Worm (Caenorhabditis elegans) whole organism, mixed stage, embryonic: ENCODE measurements around the gene F42A9.11.

Experiments
- M03D4.4 ChIP-seq: sonication (generic microtip); optimal IDR thresholded peaks from 2 replicates; lab custom pipeline; 2017; ENCODE audit warnings: mild to moderate bottlenecking, missing genetic modification characterization, missing compliant biosample characterization
- blmp-1 ChIP-seq: fragments of 150-350 bp; optimal IDR thresholded peaks from 2 replicates; lab custom pipeline; 2014; ENCODE audit warnings: missing biosample characterization, missing genetic modification characterization
- ceh-39 ChIP-seq: fragments of 150-350 bp; optimal IDR thresholded peaks from 2 replicates; lab custom pipeline; 2014; ENCODE audit warnings: missing biosample characterization, missing genetic modification characterization
- ceh-83 ChIP-seq: fragments of 200-800 bp; sonication (Bioruptor generic); optimal IDR thresholded peaks from 2 replicates; lab custom pipeline; 2018; ENCODE audit warnings: mild to moderate bottlenecking, missing genetic modification characterization, missing compliant biosample characterization
- ces-1 ChIP-seq: fragments of 150-350 bp; optimal IDR thresholded peaks from 2 replicates; lab custom pipeline; 2014; ENCODE audit warnings: missing biosample characterization, missing genetic modification reagents, missing genetic modification characterization
- cnd-1 ChIP-seq: fragments of 200-800 bp; sonication (Bioruptor generic); optimal IDR thresholded peaks from 2 replicates; lab custom pipeline; 2018; ENCODE audit warnings: mild to moderate bottlenecking, missing genetic modification characterization, missing compliant biosample characterization
- drap-1 ChIP-seq: fragments of 200-800 bp; sonication (Bioruptor generic); optimal IDR thresholded peaks from 3 replicates; lab custom pipeline; 2018; ENCODE audit warnings: mild to moderate bottlenecking, missing genetic modification characterization, missing compliant biosample characterization
- elt-1 ChIP-seq: sonication (generic microtip); optimal IDR thresholded peaks from 2 replicates; lab custom pipeline; 2017; ENCODE audit warnings: missing genetic modification characterization, mild to moderate bottlenecking, missing compliant biosample characterization, antibody characterized with exemption, moderate library complexity, borderline replicate concordance; ENCODE audit not compliant: insufficient read depth
- elt-3 ChIP-seq: fragments of 150-350 bp; optimal IDR thresholded peaks from 2 replicates; lab custom pipeline; 2014; ENCODE audit warnings: missing biosample characterization, missing genetic modification characterization
- flh-1 ChIP-seq: fragments of 200-800 bp; sonication (Bioruptor generic); optimal IDR thresholded peaks from 2 replicates; lab custom pipeline; 2018; ENCODE audit warnings: mild to moderate bottlenecking, missing genetic modification characterization, moderate library complexity, missing compliant biosample characterization
- ham-2 ChIP-seq: fragments of 200-800 bp; sonication (Bioruptor generic); optimal IDR thresholded peaks from 2 replicates; lab custom pipeline; 2018; ENCODE audit warnings: mild to moderate bottlenecking, missing genetic modification characterization, missing compliant biosample characterization
- hlh-1 ChIP-seq: fragments of 150-350 bp; optimal IDR thresholded peaks from 2 replicates; lab custom pipeline; 2014; ENCODE audit warnings: missing biosample characterization, missing genetic modification reagents, missing genetic modification characterization
- lin-13 ChIP-seq: fragments of 150-350 bp; optimal IDR thresholded peaks from 2 replicates; lab custom pipeline; 2014; ENCODE audit warnings: missing biosample characterization, missing genetic modification characterization
- lin-32 ChIP-seq: fragments of 200-800 bp; sonication (Bioruptor generic); optimal IDR thresholded peaks from 2 replicates; lab custom pipeline; 2018; ENCODE audit warnings: mild to moderate bottlenecking, missing genetic modification characterization, missing compliant biosample characterization
- lsy-2 ChIP-seq: fragments of 150-350 bp; optimal IDR thresholded peaks from 2 replicates; lab custom pipeline; 2014; ENCODE audit warnings: missing biosample characterization, missing genetic modification characterization
- mab-5 ChIP-seq: fragments of 150-350 bp; optimal IDR thresholded peaks from 2 replicates; lab custom pipeline; 2014; ENCODE audit warnings: missing biosample characterization, missing genetic modification characterization
- mep-1 ChIP-seq: fragments of 150-350 bp; optimal IDR thresholded peaks from 2 replicates; lab custom pipeline; 2017; ENCODE audit warnings: missing biosample characterization, missing genetic modification reagents, missing genetic modification characterization, inconsistent platforms
- mls-2 ChIP-seq: sonication (generic microtip); optimal IDR thresholded peaks from 2 replicates; lab custom pipeline; 2016; ENCODE audit warnings: mild to moderate bottlenecking, missing genetic modification characterization, moderate library complexity, missing compliant biosample characterization
- nhr-12 ChIP-seq: fragments of 150-350 bp; optimal IDR thresholded peaks from 2 replicates; lab custom pipeline; 2014; ENCODE audit warnings: missing biosample characterization, missing genetic modification characterization
- nhr-2 ChIP-seq: fragments of 150-350 bp; optimal IDR thresholded peaks from 2 replicates; lab custom pipeline; 2014; ENCODE audit warnings: missing biosample characterization, missing genetic modification characterization
- nhr-237 ChIP-seq: fragments of 150-350 bp; optimal IDR thresholded peaks from 2 replicates; lab custom pipeline; 2014; ENCODE audit warnings: missing biosample characterization, missing genetic modification characterization
- nhr-28 ChIP-seq: fragments of 150-350 bp; optimal IDR thresholded peaks from 2 replicates; lab custom pipeline; 2014; ENCODE audit warnings: missing biosample characterization, missing genetic modification characterization
- nhr-76 ChIP-seq: sonication (generic microtip); optimal IDR thresholded peaks from 2 replicates; lab custom pipeline; 2017; ENCODE audit warnings: missing biosample characterization, missing genetic modification characterization
- pha-4 ChIP-seq: fragments of 150-350 bp; optimal IDR thresholded peaks from 2 replicates; lab custom pipeline; 2018; ENCODE audit warnings: missing biosample characterization, missing genetic modification reagents, missing genetic modification characterization
- sem-2 ChIP-seq: fragments of 200-800 bp; sonication (Bioruptor generic); optimal IDR thresholded peaks from 2 replicates; lab custom pipeline; 2018; ENCODE audit warnings: mild to moderate bottlenecking, missing genetic modification characterization, missing compliant biosample characterization
- snpc-4 ChIP-seq: fragments of 150-350 bp; optimal IDR thresholded peaks from 2 replicates; lab custom pipeline; 2014; ENCODE audit warnings: missing biosample characterization, missing genetic modification characterization
- tbx-8 ChIP-seq: fragments of 200-800 bp; sonication (Bioruptor generic); optimal IDR thresholded peaks from 2 replicates; lab custom pipeline; 2018; ENCODE audit warnings: mild to moderate bottlenecking, missing genetic modification characterization, moderate library complexity, missing compliant biosample characterization
- unc-120 ChIP-seq: sonication (generic microtip); optimal IDR thresholded peaks from 2 replicates; lab custom pipeline; 2017; ENCODE audit warnings: missing genetic modification characterization, missing compliant biosample characterization; ENCODE audit not compliant: poor library complexity, severe bottlenecking
- unc-39 ChIP-seq: fragments of 150-350 bp; optimal IDR thresholded peaks from 2 replicates; lab custom pipeline; 2014; ENCODE audit warnings: missing biosample characterization, missing genetic modification characterization
- unc-62 ChIP-seq: fragments of 150-350 bp; optimal IDR thresholded peaks from 2 replicates; lab custom pipeline; 2014; ENCODE audit warnings: missing biosample characterization, missing genetic modification reagents, missing genetic modification characterization
- zip-8 ChIP-seq: fragments of 150-350 bp; optimal IDR thresholded peaks from 2 replicates; lab custom pipeline; 2014; ENCODE audit warnings: missing biosample characterization, missing genetic modification characterization
- ztf-11 ChIP-seq: fragments of 150-350 bp; optimal IDR thresholded peaks from 2 replicates; lab custom pipeline; 2014; ENCODE audit warnings: missing biosample characterization, missing genetic modification characterization

F42A9.11 gene

ce11 chrIV:8595767-8596166 is 31.7 kb upstream of the F42A9.11 start, which contains the start of gene clec-181:
clec-181 (plus strand) TSS chrIV:8596067.
- TF ChIP-seq ces-1 (GFP tag; lab: Kevin White, UChicago): no peak
- TF ChIP-seq lsy-2 (tag; lab: Kevin White, UChicago): no peak
- no peak for TF ChIP-seq zip-8 (tag; lab: Kevin White, UChicago)
- TF ChIP-seq elt-3 (tag; lab: Kevin White, UChicago): no peak
- TF ChIP-seq sem-2 (GFP tag; lab: Kevin White, UChicago): no peak
- no peak for TF ChIP-seq mab-5 (tag; lab: Kevin White, UChicago)
- no peak for TF ChIP-seq nhr-12
- no peak for TF ChIP-seq ztf-11
- TF ChIP-seq drap-1 (GFP tag; lab: Kevin White, UChicago): no peak
- no peak for TF ChIP-seq unc-39 (tag; lab: Kevin White, UChicago)
- no peak for TF ChIP-seq cnd-1
- no peak for TF ChIP-seq mls-2
- TF ChIP-seq lin-32: no peak
- no peak for TF ChIP-seq nhr-76 (tag; lab: Kevin White, UChicago)

ce11 chrIV:8597504-8597903 is 29.9 kb upstream of the F42A9.11 start:
- TF ChIP-seq tbx-8: no peak
- peak; percentile 3 for TF ChIP-seq nhr-237 (tag; lab: Kevin White, UChicago)
- no peak for TF ChIP-seq blmp-1 (tag; lab: Kevin White, UChicago)
- peak; percentile 59 for TF ChIP-seq ces-1 (GFP tag; lab: Kevin White, UChicago)
- TF ChIP-seq unc-120 (tag; lab: Kevin White, UChicago): peak; percentile 49
- TF ChIP-seq nhr-2 (tag; lab: Kevin White, UChicago): peak; percentile 3
- TF ChIP-seq lin-13 (tag; lab: Kevin White, UChicago): no peak

DNA sequence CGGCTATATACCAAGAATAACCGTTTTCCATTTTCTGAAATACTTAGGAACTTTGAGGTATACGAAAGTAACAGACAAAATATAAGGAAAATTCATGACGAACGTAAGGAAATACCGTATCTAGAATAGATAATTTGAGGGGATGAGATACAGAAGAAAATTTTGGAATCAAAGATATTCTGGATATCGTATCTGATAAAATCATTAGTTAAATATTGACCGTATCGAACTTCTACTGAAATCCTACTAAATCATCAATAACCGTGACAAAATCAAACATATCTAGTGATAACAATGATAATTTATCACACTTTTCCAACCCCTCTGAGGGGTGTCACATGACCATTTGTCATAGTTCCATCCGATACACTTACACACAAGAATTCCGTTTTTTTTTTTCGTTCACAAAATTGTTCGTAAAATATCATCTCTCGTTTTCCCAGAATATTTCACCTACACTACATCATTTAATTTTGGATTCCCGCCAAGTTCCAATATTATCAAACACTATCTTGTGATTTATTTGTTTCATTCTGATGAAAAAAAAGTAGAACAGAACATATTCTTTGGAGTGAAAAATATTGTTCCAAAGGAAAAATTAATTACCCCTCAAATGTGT is 26.6 kb upstream of the F42A9.11 start, which contains the start of gene Y59H11AR.4:
Y59H11AR.4 (minus strand) TSS at position 51 of the 619 bp plus-strand sequence.
- TF ChIP-seq drap-1 (GFP tag; lab: Kevin White, UChicago) (no peak), zip-8 (tag; lab: Kevin White, UChicago) (no peak), mep-1 (tag; lab: Kevin White, UChicago) (no peak), tbx-8 (no peak), elt-1 (tag; lab: Kevin White, UChicago) (no peak), ham-2 (GFP tag; lab: Kevin White, UChicago) (no peak), hlh-1 (no peak), lin-13 (tag; lab: Kevin White, UChicago) (no peak), flh-1 (GFP tag; lab: Kevin White, UChicago) (no peak), mls-2 (no peak), ceh-39 (tag; lab: Kevin White, UChicago) (no peak), unc-62 (no peak), nhr-2 (tag; lab: Kevin White, UChicago) (no peak), pha-4 (tag; lab: Kevin White, UChicago) (no peak)

DNA sequence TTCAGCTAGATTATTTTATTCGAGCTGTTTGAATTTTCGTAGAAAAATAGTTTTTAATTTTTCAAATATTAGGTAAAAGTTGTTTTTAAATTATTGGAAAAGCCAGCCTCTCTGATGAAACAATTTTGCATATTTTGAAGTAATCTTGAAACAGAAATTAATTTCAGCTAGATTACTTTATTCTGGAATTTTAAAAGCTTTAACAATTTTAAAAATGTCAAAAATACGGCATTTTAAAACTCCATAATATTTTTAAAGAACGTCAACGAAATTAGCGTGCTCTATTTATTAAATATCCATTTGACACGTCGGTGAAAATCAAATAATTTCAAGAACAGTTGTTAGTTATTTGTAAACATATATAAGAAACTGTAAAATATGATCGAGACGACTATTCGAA is 24.6 kb upstream of the F42A9.11 start, which contains the start of gene Y59H11AR.10:
Y59H11AR.10 (plus strand) TSS at position 301 of the 400 bp plus-strand sequence.
- TF ChIP-seq lsy-2 (tag; lab: Kevin White, UChicago) (no peak), nhr-28 (tag; lab: Kevin White, UChicago) (no peak), flh-1 (GFP tag; lab: Kevin White, UChicago) (no peak), nhr-2 (tag; lab: Kevin White, UChicago) (no peak), unc-39 (tag; lab: Kevin White, UChicago) (no peak), mls-2 (no peak), snpc-4 (tag; lab: Kevin White, UChicago) (no peak), ces-1 (GFP tag; lab: Kevin White, UChicago) (no peak), lin-13 (tag; lab: Kevin White, UChicago) (no peak)

ce11 chrIV:8605217-8605616 is 22.2 kb upstream of the F42A9.11 start:
- TF ChIP-seq pha-4 (tag; lab: Kevin White, UChicago) (no peak), ztf-11 (no peak), unc-62 (peak; percentile 7), ceh-83 (GFP tag; lab: Kevin White, UChicago) (no peak), nhr-76 (tag; lab: Kevin White, UChicago) (no peak), hlh-1 (peak; percentile 42), ces-1 (GFP tag; lab: Kevin White, UChicago) (no peak), unc-120 (tag; lab: Kevin White, UChicago) (peak; percentile 65), nhr-28 (tag; lab: Kevin White, UChicago) (no peak), tbx-8 (no peak), zip-8 (tag; lab: Kevin White, UChicago) (no peak), M03D4.4 (tag; lab: Kevin White, UChicago) (no peak), lin-13 (tag; lab: Kevin White, UChicago) (no peak)
- TF ChIP-seq, all 35 proteins: peak for 3
